Worm (Caenorhabditis elegans) whole organism, early embryonic: ENCODE measurements around the gene T03G11.10.

Experiments
- B0310.2 ChIP-seq: sonication (generic microtip); optimal IDR thresholded peaks from 2 replicates; lab custom pipeline; 2016; ENCODE audit warnings: mild to moderate bottlenecking, missing genetic modification characterization, missing compliant biosample characterization
- F13C5.2 ChIP-seq: sonication (generic microtip); optimal IDR thresholded peaks from 2 replicates; lab custom pipeline; 2017; ENCODE audit warnings: mild to moderate bottlenecking, missing genetic modification characterization, inconsistent platforms, missing compliant biosample characterization
- aly-1 ChIP-seq: sonication (generic microtip); optimal IDR thresholded peaks from 2 replicates; lab custom pipeline; 2016; ENCODE audit warnings: missing genetic modification characterization, missing compliant biosample characterization
- ama-1 ChIP-seq: fragments of 150-350 bp; optimal IDR thresholded peaks from 2 replicates; lab custom pipeline; 2014
- ceh-13 ChIP-seq: fragments of 200-800 bp; sonication (Bioruptor generic); optimal IDR thresholded peaks from 2 replicates; lab custom pipeline; 2018; ENCODE audit warnings: mild to moderate bottlenecking, missing genetic modification characterization, missing compliant biosample characterization
- ceh-36 ChIP-seq: sonication (generic microtip); optimal IDR thresholded peaks from 2 replicates; lab custom pipeline; 2016; ENCODE audit warnings: missing genetic modification characterization, inconsistent platforms, missing compliant biosample characterization
- ets-7 ChIP-seq: sonication (generic microtip); optimal IDR thresholded peaks from 2 replicates; lab custom pipeline; 2016; ENCODE audit warnings: missing genotype, missing genetic modification characterization, missing compliant biosample characterization
- flt-1 ChIP-seq: fragments of 200-800 bp; sonication (Bioruptor generic); IDR thresholded peaks from 2 replicates; pipeline ENCODE4 v1.3.6; 2022; ENCODE audit warnings: missing genetic modification characterization, missing compliant biosample characterization
- hmbx-1 ChIP-seq: sonication (generic microtip); optimal IDR thresholded peaks from 2 replicates; lab custom pipeline; 2016; ENCODE audit warnings: mild to moderate bottlenecking, missing genetic modification characterization, missing compliant biosample characterization
- hmg-4 ChIP-seq: fragments of 200-800 bp; sonication (Bioruptor generic); optimal IDR thresholded peaks from 2 replicates; lab custom pipeline; 2018; ENCODE audit warnings: mild to moderate bottlenecking, missing genetic modification characterization, missing compliant biosample characterization
- hnd-1 ChIP-seq: sonication (generic microtip); optimal IDR thresholded peaks from 2 replicates; lab custom pipeline; 2016; ENCODE audit warnings: missing genetic modification characterization, missing compliant biosample characterization
- pes-1 ChIP-seq: fragments of 200-800 bp; sonication (Bioruptor generic); IDR thresholded peaks from 2 replicates; pipeline ENCODE4 v1.3.6; 2022; ENCODE audit warnings: missing genetic modification reagents, missing genetic modification characterization, missing compliant biosample characterization
- scrt-1 ChIP-seq: fragments of 200-800 bp; sonication (Bioruptor generic); IDR thresholded peaks from 2 replicates; pipeline ENCODE4 v1.3.6; 2022; ENCODE audit warnings: missing genetic modification characterization, missing compliant biosample characterization
- sea-1 ChIP-seq: fragments of 200-800 bp; sonication (Bioruptor generic); conservative IDR thresholded peaks from 2 replicates; pipeline ENCODE4 v1.3.6; 2022; ENCODE audit warnings: missing genetic modification characterization, missing compliant biosample characterization
- tbx-11 ChIP-seq: fragments of 200-800 bp; sonication (Bioruptor generic); IDR thresholded peaks from 2 replicates; pipeline ENCODE4 v1.3.6; 2022; ENCODE audit warnings: missing genetic modification characterization, missing compliant biosample characterization
- tbx-37 ChIP-seq: fragments of 200-800 bp; sonication (Bioruptor generic); conservative IDR thresholded peaks from 2 replicates; pipeline ENCODE4 v1.3.6; 2022; ENCODE audit warnings: missing genetic modification reagents, missing genetic modification characterization, missing compliant biosample characterization
- tra-4 ChIP-seq: sonication (generic microtip); optimal IDR thresholded peaks from 2 replicates; lab custom pipeline; 2017; ENCODE audit warnings: missing genetic modification characterization, missing compliant biosample characterization

T03G11.10 gene

DNA sequence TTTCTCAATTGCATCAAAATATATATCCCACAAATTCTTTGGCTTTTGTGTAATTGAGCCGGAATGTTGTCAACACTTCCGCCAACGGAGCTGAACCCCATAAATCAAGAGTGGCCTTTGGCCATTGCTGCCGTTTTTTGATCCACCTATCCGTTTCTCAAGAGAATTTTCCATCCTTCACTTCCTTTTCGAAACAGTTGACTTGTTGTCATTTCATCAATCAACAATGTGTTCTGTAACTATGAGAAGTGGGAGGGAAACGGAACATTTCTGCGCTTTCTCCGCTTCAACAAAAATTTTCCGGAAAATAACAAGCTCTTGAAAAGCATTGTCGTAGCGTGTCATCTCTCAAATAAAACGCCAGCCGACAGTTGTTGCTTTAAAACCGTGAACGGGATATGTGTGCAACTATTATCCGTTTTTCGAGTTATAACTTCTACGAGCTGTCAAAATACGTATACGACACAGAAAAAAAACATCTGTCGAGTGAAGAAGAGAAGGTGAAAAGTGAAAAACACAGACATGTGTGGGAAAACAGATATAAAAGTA is 28.9 kb upstream of the T03G11.10 start:
- no peak for TF ChIP-seq ceh-36 (tag; lab: Kevin White, UChicago)
- no peak for TF ChIP-seq ceh-13 (GFP tag; lab: Kevin White, UChicago)

DNA sequence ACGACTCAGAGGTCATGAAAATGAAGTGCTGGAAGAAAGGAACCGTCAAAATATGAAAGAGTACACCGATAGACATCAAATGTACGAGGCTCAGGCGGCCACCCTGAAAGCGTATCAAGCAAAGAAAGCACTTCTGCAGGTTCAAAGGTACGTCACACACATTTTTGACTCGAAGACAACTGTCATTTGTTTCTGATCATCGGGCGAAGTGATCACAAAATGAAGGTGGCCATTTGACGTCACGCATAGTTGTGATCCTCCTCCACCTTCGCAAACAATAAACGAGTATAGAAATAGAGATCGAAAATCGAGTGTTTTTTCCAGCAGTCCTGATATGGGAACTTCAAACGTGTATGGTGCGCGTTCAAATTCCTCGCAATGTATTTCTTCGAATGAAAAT is 28.3 kb upstream of the T03G11.10 start:
- no peak for TF ChIP-seq ets-7 (tag; lab: Kevin White, UChicago)
- no peak for TF ChIP-seq scrt-1 (GFP tag; lab: Robert Waterston, UW)
- no peak for TF ChIP-seq hnd-1 (tag; lab: Kevin White, UChicago)
- TF ChIP-seq sea-1 (GFP tag; lab: Robert Waterston, UW), result no peak
- no peak for TF ChIP-seq ama-1 (lab: Kevin White, UChicago)
- no peak for TF ChIP-seq aly-1 (tag; lab: Kevin White, UChicago)
- TF ChIP-seq hmg-4 (GFP tag; lab: Kevin White, UChicago), result no peak
- TF ChIP-seq flt-1 (GFP tag; lab: Robert Waterston, UW), result no peak
- no peak for TF ChIP-seq pes-1 (GFP tag; lab: Robert Waterston, UW)
- no peak for TF ChIP-seq tbx-37
- no peak for TF ChIP-seq hmbx-1 (tag; lab: Kevin White, UChicago)
- no peak for TF ChIP-seq tra-4 (tag; lab: Kevin White, UChicago)
- TF ChIP-seq tbx-11 (GFP tag; lab: Robert Waterston, UW), result no peak
- TF ChIP-seq ceh-36 (tag; lab: Kevin White, UChicago), result no peak
- TF ChIP-seq F13C5.2 (tag; lab: Kevin White, UChicago), result no peak
- no peak for TF ChIP-seq ceh-13 (GFP tag; lab: Kevin White, UChicago)
- TF ChIP-seq B0310.2 (tag; lab: Kevin White, UChicago), result no peak

DNA sequence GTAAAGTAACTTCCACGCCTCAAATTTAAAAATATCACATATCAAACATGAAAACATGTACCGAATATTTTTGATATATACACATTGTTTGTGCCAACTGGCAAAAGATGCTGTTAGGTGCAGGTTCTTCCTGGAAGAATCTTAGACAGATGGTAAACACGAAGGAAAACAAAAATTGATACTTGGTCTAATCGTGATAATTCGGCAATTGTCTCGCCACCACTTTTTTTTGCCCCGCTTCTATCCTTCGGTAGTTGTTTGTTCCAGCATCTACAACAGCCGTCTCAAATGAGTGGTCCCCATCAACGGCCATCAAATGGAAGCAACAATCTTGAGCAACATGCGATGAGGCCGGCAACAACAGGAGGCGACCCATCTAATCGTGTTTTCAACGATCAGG is 26.5 kb upstream of the T03G11.10 start:
- TF ChIP-seq F13C5.2 (tag; lab: Kevin White, UChicago), result no peak
- TF ChIP-seq ets-7 (tag; lab: Kevin White, UChicago), result no peak
- TF ChIP-seq scrt-1 (GFP tag; lab: Robert Waterston, UW), result no peak
- no peak for TF ChIP-seq hmbx-1 (tag; lab: Kevin White, UChicago)
- TF ChIP-seq tbx-11 (GFP tag; lab: Robert Waterston, UW), result no peak
- no peak for TF ChIP-seq ceh-13 (GFP tag; lab: Kevin White, UChicago)
- TF ChIP-seq flt-1 (GFP tag; lab: Robert Waterston, UW), result no peak
- TF ChIP-seq hnd-1 (tag; lab: Kevin White, UChicago), result no peak
- no peak for TF ChIP-seq tbx-37
- no peak for TF ChIP-seq ama-1 (lab: Kevin White, UChicago)
- no peak for TF ChIP-seq B0310.2 (tag; lab: Kevin White, UChicago)

DNA sequence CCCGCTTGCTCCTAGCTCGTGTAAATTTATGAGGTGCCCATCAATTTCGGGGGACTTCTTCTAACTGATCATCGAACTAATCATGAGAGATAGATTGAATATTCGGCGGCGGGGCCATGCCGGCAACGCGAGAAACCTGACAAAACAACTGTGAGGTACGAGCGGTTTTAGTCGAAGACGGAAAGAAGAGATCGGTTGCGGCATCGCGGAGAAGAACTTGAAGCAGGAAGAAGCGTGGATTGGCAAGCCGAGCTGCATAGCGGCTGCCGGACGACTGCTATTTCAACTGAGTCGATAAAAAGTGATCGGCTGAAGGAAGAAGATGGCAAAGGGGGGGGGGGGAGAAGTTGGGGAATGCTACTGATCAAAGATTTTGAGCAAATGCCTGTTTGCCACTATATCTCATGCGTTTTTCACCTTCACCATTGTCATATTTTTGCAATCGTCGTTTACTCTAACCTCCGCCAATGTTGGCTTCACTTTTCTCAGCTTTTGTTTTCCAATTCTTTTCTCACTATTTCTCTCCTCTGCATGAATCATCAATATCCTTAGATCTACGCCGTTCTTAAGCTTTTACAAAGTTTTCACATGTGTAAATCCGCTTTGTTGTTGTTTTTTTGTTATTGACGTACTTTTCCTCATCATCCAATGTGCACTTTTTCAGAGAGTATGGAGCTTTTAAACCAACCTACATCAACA is 24.6 kb upstream of the T03G11.10 start, which contains the start of gene pqn-62:
Gene pqn-62 (plus strand): TSS at position 649 of the 699 bp plus-strand sequence.
- no peak for TF ChIP-seq flt-1 (GFP tag; lab: Robert Waterston, UW)
- no peak for TF ChIP-seq tbx-11 (GFP tag; lab: Robert Waterston, UW)
- no peak for TF ChIP-seq hmbx-1 (tag; lab: Kevin White, UChicago)
- TF ChIP-seq ama-1 (lab: Kevin White, UChicago), result no peak
- TF ChIP-seq hmg-4 (GFP tag; lab: Kevin White, UChicago), result no peak
- no peak for TF ChIP-seq F13C5.2 (tag; lab: Kevin White, UChicago)
- no peak for TF ChIP-seq ets-7 (tag; lab: Kevin White, UChicago)

DNA sequence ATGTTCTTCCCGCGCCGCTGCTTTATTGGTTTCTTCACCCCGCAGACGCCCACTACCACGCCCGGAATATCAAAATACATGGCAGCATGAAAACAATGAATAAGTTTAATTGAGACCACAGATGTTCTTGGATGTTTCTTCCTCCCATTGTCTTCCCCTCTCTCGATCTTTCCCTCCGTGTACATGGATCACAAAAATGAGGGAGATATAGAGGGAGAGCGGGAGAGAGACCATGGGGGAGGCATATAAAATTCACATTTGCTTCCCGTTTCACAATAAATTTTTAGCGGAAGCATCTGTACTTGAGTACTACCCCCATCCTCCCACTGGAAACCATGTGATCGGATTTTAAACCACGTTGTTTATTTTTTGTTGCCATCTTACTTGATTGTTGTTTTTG is 22.4 kb upstream of the T03G11.10 start:
- no peak for TF ChIP-seq scrt-1 (GFP tag; lab: Robert Waterston, UW)

DNA sequence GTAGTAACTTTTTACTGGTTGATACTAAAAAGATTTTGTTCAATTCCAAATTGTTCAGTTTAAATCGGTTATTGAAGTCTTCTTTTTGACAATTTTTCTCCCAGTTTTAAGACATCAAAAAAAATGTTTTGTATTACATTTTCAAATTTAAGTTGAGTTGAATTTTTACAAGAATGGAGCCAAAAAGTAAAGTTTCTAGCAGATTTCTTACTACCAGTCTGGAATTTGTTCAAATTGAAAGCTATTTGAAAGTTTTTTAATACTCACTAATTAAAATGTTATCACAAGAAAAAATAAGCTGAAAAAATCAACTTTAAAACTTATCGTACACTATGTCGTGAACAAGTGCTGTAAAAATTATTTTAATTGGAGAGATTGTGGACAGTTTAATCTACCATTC is 19.1 kb upstream of the T03G11.10 start:
- TF ChIP-seq B0310.2 (tag; lab: Kevin White, UChicago) (no peak), ets-7 (tag; lab: Kevin White, UChicago) (no peak), tbx-11 (GFP tag; lab: Robert Waterston, UW) (no peak), aly-1 (tag; lab: Kevin White, UChicago) (no peak), pes-1 (GFP tag; lab: Robert Waterston, UW) (no peak)

DNA sequence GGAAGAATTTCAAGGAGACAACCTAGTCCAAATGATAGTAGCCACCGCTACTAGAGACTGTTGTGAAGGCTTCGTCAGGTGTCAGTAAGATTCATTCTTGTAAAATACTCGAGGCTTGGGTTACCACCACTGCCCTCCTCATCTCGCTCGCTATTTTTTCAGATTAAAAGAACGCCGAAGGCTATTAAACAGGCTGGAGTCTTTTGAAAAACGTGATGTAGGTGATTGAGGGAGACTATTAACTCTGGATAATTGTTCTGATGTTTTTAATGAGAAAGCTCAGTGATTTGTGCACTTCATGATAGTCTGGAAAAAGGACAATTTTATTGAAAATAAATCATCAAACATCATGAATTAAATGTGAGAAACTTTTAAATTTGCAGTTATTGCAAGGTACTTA is 18.0 kb upstream of the T03G11.10 start, which contains the start of gene zig-6:
Gene zig-6 (minus strand): TSS at position 101 of the 400 bp plus-strand sequence.
- no peak for TF ChIP-seq tbx-37
- no peak for TF ChIP-seq ceh-13 (GFP tag; lab: Kevin White, UChicago)
- TF ChIP-seq ama-1 (lab: Kevin White, UChicago), result no peak
- TF ChIP-seq tra-4 (tag; lab: Kevin White, UChicago), result no peak
- TF ChIP-seq sea-1 (GFP tag; lab: Robert Waterston, UW), result no peak
- no peak for TF ChIP-seq hmbx-1 (tag; lab: Kevin White, UChicago)
- TF ChIP-seq tbx-11 (GFP tag; lab: Robert Waterston, UW), result no peak
- TF ChIP-seq hmg-4 (GFP tag; lab: Kevin White, UChicago), result no peak
- TF ChIP-seq flt-1 (GFP tag; lab: Robert Waterston, UW), result no peak

DNA sequence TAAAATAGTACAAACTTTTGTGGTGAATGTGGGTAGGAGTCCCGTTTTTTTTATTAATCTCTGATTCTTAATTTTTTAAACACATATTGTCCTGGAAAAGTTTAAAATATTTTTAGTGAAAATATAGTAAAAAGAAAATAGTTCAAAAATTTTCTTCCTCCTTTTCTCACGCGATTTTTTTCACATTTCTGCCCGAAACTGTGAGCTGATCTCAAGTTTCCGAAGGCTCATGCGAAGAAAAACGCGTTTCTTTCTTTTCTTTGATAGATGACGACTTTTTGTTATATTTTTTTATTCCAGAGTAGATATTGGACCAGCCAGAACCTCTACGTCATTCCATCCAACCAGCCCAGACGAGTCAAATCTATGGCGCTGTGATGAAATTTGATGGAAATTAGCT is 12.9 kb upstream of the T03G11.10 start, which contains the start of gene T03G11.9:
Gene T03G11.9 (plus strand): TSS at position 301 of the 400 bp plus-strand sequence.
- TF ChIP-seq B0310.2 (tag; lab: Kevin White, UChicago) (no peak), tbx-37 (no peak), ceh-36 (tag; lab: Kevin White, UChicago) (no peak), aly-1 (tag; lab: Kevin White, UChicago) (no peak), ceh-13 (GFP tag; lab: Kevin White, UChicago) (no peak), ama-1 (lab: Kevin White, UChicago) (no peak), F13C5.2 (tag; lab: Kevin White, UChicago) (no peak), hmg-4 (GFP tag; lab: Kevin White, UChicago) (no peak), hmbx-1 (tag; lab: Kevin White, UChicago) (no peak), tra-4 (tag; lab: Kevin White, UChicago) (no peak), tbx-11 (GFP tag; lab: Robert Waterston, UW) (no peak), flt-1 (GFP tag; lab: Robert Waterston, UW) (no peak), scrt-1 (GFP tag; lab: Robert Waterston, UW) (no peak), ets-7 (tag; lab: Kevin White, UChicago) (no peak), sea-1 (GFP tag; lab: Robert Waterston, UW) (no peak), pes-1 (GFP tag; lab: Robert Waterston, UW) (no peak), hnd-1 (tag; lab: Kevin White, UChicago) (no peak)
